Worm (Caenorhabditis elegans) whole organism, young adult: ENCODE results near the gene K01G5.10.

Experiments
- B0035.1 ChIP-seq: sonication (generic microtip); optimal IDR thresholded peaks from 2 replicates; lab custom pipeline; 2016; ENCODE audit warnings: missing genetic modification characterization, mild to moderate bottlenecking, missing compliant biosample characterization, missing genotype, missing genetic modification reagents
- B0336.3 ChIP-seq: fragments of 200-800 bp; sonication (Bioruptor generic); IDR thresholded peaks from 2 replicates; pipeline ENCODE4 v1.3.6; 2022; ENCODE audit warnings: missing genetic modification characterization, missing compliant biosample characterization
- C06A6.2 ChIP-seq: fragments of 200-800 bp; sonication (Bioruptor generic); conservative IDR thresholded peaks from 2 replicates; pipeline ENCODE4 v1.3.6; 2022; ENCODE audit warnings: missing genetic modification characterization, missing compliant biosample characterization
- C17E4.6 ChIP-seq: fragments of 200-800 bp; sonication (Bioruptor generic); IDR thresholded peaks from 2 replicates; pipeline ENCODE4 v1.3.6; 2022; ENCODE audit warnings: missing genetic modification reagents, missing genetic modification characterization, missing compliant biosample characterization
- D2030.7 ChIP-seq: fragments of 200-800 bp; sonication (Bioruptor generic); IDR thresholded peaks from 2 replicates; pipeline ENCODE4 v1.3.6; 2022; ENCODE audit warnings: missing genetic modification reagents, missing genetic modification characterization, missing compliant biosample characterization
- K11D2.4 ChIP-seq: fragments of 200-800 bp; sonication (Bioruptor generic); IDR thresholded peaks from 2 replicates; pipeline ENCODE4 v1.3.6; 2022; ENCODE audit warnings: missing genetic modification reagents, missing genetic modification characterization, missing compliant biosample characterization
- Y53G8AR.9 ChIP-seq: fragments of 200-800 bp; sonication (Bioruptor generic); conservative IDR thresholded peaks from 2 replicates; pipeline ENCODE4 v1.3.6; 2022; ENCODE audit warnings: missing genetic modification reagents, missing genetic modification characterization, missing compliant biosample characterization
- ZK185.1 ChIP-seq: sonication (generic microtip); optimal IDR thresholded peaks from 2 replicates; lab custom pipeline; 2016; ENCODE audit warnings: mild to moderate bottlenecking, missing genetic modification characterization, missing compliant biosample characterization; ENCODE audit not compliant: poor library complexity, severe bottlenecking
- akir-1 ChIP-seq: fragments of 200-800 bp; sonication (Bioruptor generic); optimal IDR thresholded peaks from 2 replicates; lab custom pipeline; 2018; ENCODE audit warnings: mild to moderate bottlenecking, missing genetic modification characterization, moderate library complexity, missing compliant biosample characterization
- attf-5 ChIP-seq: fragments of 200-800 bp; sonication (Bioruptor generic); optimal IDR thresholded peaks from 2 replicates; lab custom pipeline; 2018; ENCODE audit warnings: mild to moderate bottlenecking, missing genetic modification characterization, missing compliant biosample characterization
- attf-6 ChIP-seq: fragments of 200-800 bp; sonication (Bioruptor generic); IDR thresholded peaks from 2 replicates; pipeline ENCODE4 v1.3.6; 2022; ENCODE audit warnings: missing genetic modification reagents, missing genetic modification characterization, missing compliant biosample characterization
- bed-1 ChIP-seq: fragments of 200-800 bp; sonication (Bioruptor generic); IDR thresholded peaks from 2 replicates; pipeline ENCODE4 v1.3.6; 2022; ENCODE audit warnings: missing genetic modification reagents, missing genetic modification characterization, missing compliant biosample characterization
- ccch-3 ChIP-seq: fragments of 200-800 bp; sonication (Bioruptor generic); optimal IDR thresholded peaks from 2 replicates; lab custom pipeline; 2018; ENCODE audit warnings: mild to moderate bottlenecking, missing genetic modification characterization, missing compliant biosample characterization
- cebp-1 ChIP-seq, 2 experiments: fragments of 200-800 bp in 1 of 2; sonication (Bioruptor generic) in 1 of 2; sonication (generic microtip) in 1 of 2; IDR thresholded peaks in 1 of 2; optimal IDR thresholded peaks in 1 of 2; 2 replicates each; pipeline versions ENCODE4 v1.3.6 to Lab custom; 2017 to 2022; ENCODE audit warnings: missing compliant biosample characterization in 2 of 2, missing genetic modification characterization in 2 of 2, mild to moderate bottlenecking in 1 of 2, missing genetic modification reagents in 1 of 2, moderate library complexity in 1 of 2
- ceh-40 ChIP-seq: fragments of 200-800 bp; sonication (Bioruptor generic); IDR thresholded peaks from 2 replicates; pipeline ENCODE4 v1.3.6; 2022; ENCODE audit warnings: missing genetic modification characterization, missing compliant biosample characterization
- chd-7 ChIP-seq: sonication (generic microtip); optimal IDR thresholded peaks from 2 replicates; lab custom pipeline; 2016; ENCODE audit warnings: mild to moderate bottlenecking, missing genetic modification characterization, moderate library complexity, missing compliant biosample characterization
- die-1 ChIP-seq: sonication (generic microtip); optimal IDR thresholded peaks from 2 replicates; lab custom pipeline; 2016; ENCODE audit warnings: missing genotype, mild to moderate bottlenecking, missing genetic modification characterization, missing compliant biosample characterization
- dox-1 ChIP-seq: fragments of 200-800 bp; sonication (Bioruptor generic); IDR thresholded peaks from 2 replicates; pipeline ENCODE4 v1.3.6; 2022; ENCODE audit warnings: missing genetic modification reagents, missing genetic modification characterization, missing compliant biosample characterization
- efl-1 ChIP-seq: fragments of 150-350 bp; optimal IDR thresholded peaks from 2 replicates; lab custom pipeline; 2014; ENCODE audit warnings: missing biosample characterization, missing genetic modification reagents, missing genetic modification characterization
- egl-44 ChIP-seq: fragments of 200-800 bp; sonication (Bioruptor generic); IDR thresholded peaks from 2 replicates; pipeline ENCODE4 v1.3.6; 2022; ENCODE audit warnings: missing genetic modification reagents, missing genetic modification characterization, missing compliant biosample characterization
- egrh-3 ChIP-seq: fragments of 200-800 bp; sonication (Bioruptor generic); IDR thresholded peaks from 2 replicates; pipeline ENCODE4 v1.3.6; 2022; ENCODE audit warnings: missing genetic modification reagents, missing genetic modification characterization, missing compliant biosample characterization
- ets-4 ChIP-seq: fragments of 200-800 bp; sonication (Bioruptor generic); optimal IDR thresholded peaks from 2 replicates; lab custom pipeline; 2018; ENCODE audit warnings: mild to moderate bottlenecking, missing genetic modification characterization, missing compliant biosample characterization
- him-1 ChIP-seq: sonication (generic microtip); optimal IDR thresholded peaks from 2 replicates; lab custom pipeline; 2016; ENCODE audit warnings: missing genotype, missing genetic modification reagents, missing genetic modification characterization, missing compliant biosample characterization
- hmg-1.2 ChIP-seq: fragments of 200-800 bp; sonication (Bioruptor generic); IDR thresholded peaks from 2 replicates; pipeline ENCODE4 v1.3.6; 2022; ENCODE audit warnings: missing genetic modification reagents, missing genetic modification characterization, missing compliant biosample characterization
- lin-26 ChIP-seq: fragments of 200-800 bp; sonication (Bioruptor generic); IDR thresholded peaks from 2 replicates; pipeline ENCODE4 v1.3.6; 2022; ENCODE audit warnings: missing genetic modification reagents, missing genetic modification characterization, missing compliant biosample characterization
- lin-35 ChIP-seq, 3 experiments: fragments of 150-350 bp in 2 of 3; sonication (generic microtip) in 1 of 3; optimal IDR thresholded peaks; 2 replicates each; lab custom pipeline; 2014 to 2018; ENCODE audit warnings: missing biosample characterization in 3 of 3, missing genetic modification characterization in 3 of 3, missing genetic modification reagents in 3 of 3
- lin-40 ChIP-seq: sonication (generic microtip); optimal IDR thresholded peaks from 2 replicates; lab custom pipeline; 2016; ENCODE audit warnings: missing genetic modification characterization, mild to moderate bottlenecking, missing compliant biosample characterization, missing genotype, missing genetic modification reagents
- madf-3 ChIP-seq: fragments of 200-800 bp; sonication (Bioruptor generic); IDR thresholded peaks from 2 replicates; pipeline ENCODE4 v1.3.6; 2022; ENCODE audit warnings: missing genetic modification reagents, missing genetic modification characterization, missing compliant biosample characterization
- madf-6 ChIP-seq: fragments of 200-800 bp; sonication (Bioruptor generic); IDR thresholded peaks from 2 replicates; pipeline ENCODE4 v1.3.6; 2022; ENCODE audit warnings: missing genetic modification reagents, missing genetic modification characterization, missing compliant biosample characterization
- mcd-1 ChIP-seq: fragments of 200-800 bp; sonication (Bioruptor generic); IDR thresholded peaks from 2 replicates; pipeline ENCODE4 v1.3.6; 2022; ENCODE audit warnings: missing genetic modification reagents, missing genetic modification characterization, missing compliant biosample characterization
- nfyb-1 ChIP-seq: fragments of 200-800 bp; sonication (Bioruptor generic); IDR thresholded peaks from 2 replicates; pipeline ENCODE4 v1.3.6; 2022; ENCODE audit warnings: missing genetic modification reagents, missing genetic modification characterization, missing compliant biosample characterization
- nhr-80 ChIP-seq: sonication (generic microtip); optimal IDR thresholded peaks from 2 replicates; lab custom pipeline; 2016; ENCODE audit warnings: missing genetic modification characterization, missing compliant biosample characterization
- pbrm-1 ChIP-seq: fragments of 200-800 bp; sonication (Bioruptor generic); IDR thresholded peaks from 2 replicates; pipeline ENCODE4 v1.3.6; 2022; ENCODE audit warnings: missing genetic modification reagents, missing genetic modification characterization, missing compliant biosample characterization
- rpc-1 ChIP-seq, 2 experiments: fragments of 150-350 bp in 1 of 2; sonication (generic microtip) in 1 of 2; optimal IDR thresholded peaks; 2 replicates each; lab custom pipeline; 2014 to 2018; ENCODE audit warnings: missing biosample characterization in 1 of 2, missing genetic modification characterization in 1 of 2, missing genetic modification reagents in 1 of 2, missing genotype in 1 of 2
- sdz-38 ChIP-seq: sonication (generic microtip); optimal IDR thresholded peaks from 2 replicates; lab custom pipeline; 2016; ENCODE audit warnings: missing genotype, missing genetic modification characterization, missing compliant biosample characterization
- snpc-1.3 ChIP-seq: sonication (generic microtip); optimal IDR thresholded peaks from 2 replicates; lab custom pipeline; 2017; ENCODE audit warnings: missing genetic modification characterization, mild to moderate bottlenecking, missing compliant biosample characterization, antibody characterized with exemption, moderate library complexity, missing genotype, missing genetic modification reagents; ENCODE audit not compliant: insufficient read depth
- snpc-4 ChIP-seq, 5 experiments: fragments of 150-350 bp in 1 of 5; sonication (generic microtip) in 4 of 5; optimal IDR thresholded peaks; 2 replicates each; lab custom pipeline; 2014 to 2018; ENCODE audit warnings: missing genetic modification characterization in 5 of 5, missing biosample characterization in 3 of 5, antibody characterized with exemption in 2 of 5, mild to moderate bottlenecking in 2 of 5, missing compliant biosample characterization in 2 of 5, missing genotype in 2 of 5, moderate library complexity in 2 of 5, missing genetic modification reagents in 1 of 5
- somi-1 ChIP-seq: fragments of 200-800 bp; sonication (Bioruptor generic); optimal IDR thresholded peaks from 2 replicates; lab custom pipeline; 2018; ENCODE audit warnings: mild to moderate bottlenecking, missing genetic modification characterization, missing compliant biosample characterization
- tbx-9 ChIP-seq: sonication (generic microtip); optimal IDR thresholded peaks from 2 replicates; lab custom pipeline; 2016; ENCODE audit warnings: borderline replicate concordance, missing genetic modification characterization, inconsistent platforms, missing compliant biosample characterization
- zfh-2 ChIP-seq: fragments of 200-800 bp; sonication (Bioruptor generic); conservative IDR thresholded peaks from 2 replicates; pipeline ENCODE4 v1.3.6; 2022; ENCODE audit warnings: missing genetic modification reagents, missing genetic modification characterization, missing compliant biosample characterization
- ztf-18 ChIP-seq: sonication (generic microtip); optimal IDR thresholded peaks from 2 replicates; lab custom pipeline; 2016; ENCODE audit warnings: missing genotype, mild to moderate bottlenecking, missing genetic modification characterization, missing compliant biosample characterization

The K01G5.10 gene

DNA sequence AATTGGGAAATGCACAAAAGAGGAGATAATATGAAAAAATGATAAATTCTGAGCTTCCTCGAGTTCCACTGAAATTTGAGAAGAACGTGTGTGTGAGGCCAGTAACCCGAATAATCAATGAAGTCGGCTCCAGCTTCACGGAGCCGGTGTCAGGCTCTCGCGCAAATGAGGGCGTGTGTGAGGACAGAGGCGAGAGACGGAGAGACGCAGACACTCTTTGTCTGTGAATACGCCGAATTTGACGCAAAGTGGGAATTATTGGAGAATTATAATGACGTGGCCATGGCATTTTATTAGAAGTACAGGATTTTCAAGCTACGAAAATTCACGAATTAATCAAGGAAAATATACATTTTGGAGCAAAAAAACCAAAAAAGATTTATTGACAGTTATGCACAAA, 18.4 kb downstream of the K01G5.10 start (continued):
- TF ChIP-seq dox-1 (GFP tag; lab: Robert Waterston, UW) (peak; percentile 51; the same call in 1 of the 2 replicates), sdz-38 (tag; lab: Kevin White, UChicago) (no peak), chd-7 (tag; lab: Kevin White, UChicago) (peak; percentile 27), efl-1 (no peak), madf-6 (GFP tag; lab: Robert Waterston, UW) (peak; percentile 37), nfyb-1 (peak; percentile 39; the same call in 1 of the 2 replicates), B0035.1 (no peak), nhr-80 (peak; percentile 45), madf-3 (no peak), Y53G8AR.9 (GFP tag; lab: Robert Waterston, UW) (0 out of 2 replicates have a peak, but pooled peaks have one; percentile 20), snpc-4 (GFP tag; optimal IDR thresholded peaks at IDR 0.05; lab: Kevin White, UChicago) (no peak), snpc-4 (tag; optimal IDR thresholded peaks at IDR 0.05; lab: Kevin White, UChicago) (peak in 1 of 4 experiments; percentile 14), cebp-1 (GFP tag; IDR thresholded peaks at IDR 0.05; lab: Robert Waterston, UW) (no peak), cebp-1 (tag; optimal IDR thresholded peaks at IDR 0.05; lab: Kevin White, UChicago) (peak; percentile 48), ztf-18 (peak; percentile 27), hmg-1.2 (GFP tag; lab: Robert Waterston, UW) (peak; percentile 42; the same call in 1 of the 2 replicates), egrh-3 (GFP tag; lab: Robert Waterston, UW) (no peak), ets-4 (no peak), zfh-2 (GFP tag; lab: Robert Waterston, UW) (peak; percentile 61), attf-6 (GFP tag; lab: Robert Waterston, UW) (no peak), him-1 (tag; lab: Kevin White, UChicago) (no peak), lin-40 (tag; lab: Kevin White, UChicago) (peak; percentile 37), ZK185.1 (tag; lab: Kevin White, UChicago) (peak; percentile 35), lin-35 (GFP tag; optimal IDR thresholded peaks at IDR 0.05; lab: Kevin White, UChicago) (peak in 1 of 3 experiments; percentile 34), mcd-1 (GFP tag; lab: Robert Waterston, UW) (peak; percentile 62)

DNA sequence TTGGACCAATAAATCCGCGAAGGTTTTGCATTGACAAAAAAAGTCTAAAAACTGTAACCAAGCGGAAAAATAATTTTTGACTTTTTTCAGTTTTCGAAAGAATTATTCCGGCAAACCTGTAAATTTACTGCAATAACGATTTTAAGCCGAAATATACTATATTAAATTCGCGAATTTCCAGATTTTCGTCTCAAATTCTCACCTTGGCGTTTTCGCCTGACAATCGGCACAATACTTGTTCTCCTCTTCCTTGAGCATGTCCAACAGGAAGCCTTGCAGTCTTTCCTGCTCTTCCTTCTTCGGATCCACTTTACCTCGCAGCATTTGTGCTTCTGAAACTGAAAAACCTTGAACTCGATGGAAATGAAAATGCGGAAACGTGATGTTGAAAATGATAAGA, 18.9 kb downstream of the K01G5.10 start, which contains the start of gene smap-1:
Gene smap-1, minus strand, starts transcription at position 338 of the 400 bp plus-strand sequence.
- TF ChIP-seq D2030.7 (GFP tag; lab: Robert Waterston, UW) (no peak), ccch-3 (GFP tag; lab: Kevin White, UChicago) (no peak), Y53G8AR.9 (GFP tag; lab: Robert Waterston, UW) (no peak), rpc-1 (optimal IDR thresholded peaks at IDR 0.05; lab: Kevin White, UChicago) (no peak), rpc-1 (tag; optimal IDR thresholded peaks at IDR 0.05; lab: Kevin White, UChicago) (no peak), K11D2.4 (no peak)

DNA sequence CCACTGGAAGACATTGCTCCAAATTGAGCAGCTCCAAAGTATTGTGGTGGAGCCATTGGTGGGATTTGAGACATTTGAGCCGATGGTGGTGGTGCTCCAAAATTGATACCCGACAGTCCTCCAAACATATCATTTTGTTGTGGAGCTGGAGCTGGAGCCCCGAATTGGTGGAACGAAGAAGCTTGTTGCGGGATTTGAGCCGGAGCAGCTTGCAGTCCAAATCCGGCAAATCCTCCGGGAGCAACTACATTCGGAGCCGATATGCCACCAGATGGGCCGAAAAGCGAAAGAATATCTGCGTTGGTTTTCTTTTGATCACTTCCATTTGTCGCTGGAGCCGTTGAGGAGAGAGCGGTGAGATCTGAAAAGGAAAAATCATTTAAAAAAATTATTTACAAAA, 20.2 kb downstream of the K01G5.10 start:
- TF ChIP-seq zfh-2 (GFP tag; lab: Robert Waterston, UW) (peak; percentile 30; the same call in 1 of the 2 replicates), ceh-40 (GFP tag; lab: Robert Waterston, UW) (no peak), B0336.3 (GFP tag; lab: Robert Waterston, UW) (no peak), chd-7 (tag; lab: Kevin White, UChicago) (peak; percentile 4), lin-26 (peak; percentile 54; the same call in 1 of the 2 replicates), egl-44 (GFP tag; lab: Robert Waterston, UW) (no peak)

DNA sequence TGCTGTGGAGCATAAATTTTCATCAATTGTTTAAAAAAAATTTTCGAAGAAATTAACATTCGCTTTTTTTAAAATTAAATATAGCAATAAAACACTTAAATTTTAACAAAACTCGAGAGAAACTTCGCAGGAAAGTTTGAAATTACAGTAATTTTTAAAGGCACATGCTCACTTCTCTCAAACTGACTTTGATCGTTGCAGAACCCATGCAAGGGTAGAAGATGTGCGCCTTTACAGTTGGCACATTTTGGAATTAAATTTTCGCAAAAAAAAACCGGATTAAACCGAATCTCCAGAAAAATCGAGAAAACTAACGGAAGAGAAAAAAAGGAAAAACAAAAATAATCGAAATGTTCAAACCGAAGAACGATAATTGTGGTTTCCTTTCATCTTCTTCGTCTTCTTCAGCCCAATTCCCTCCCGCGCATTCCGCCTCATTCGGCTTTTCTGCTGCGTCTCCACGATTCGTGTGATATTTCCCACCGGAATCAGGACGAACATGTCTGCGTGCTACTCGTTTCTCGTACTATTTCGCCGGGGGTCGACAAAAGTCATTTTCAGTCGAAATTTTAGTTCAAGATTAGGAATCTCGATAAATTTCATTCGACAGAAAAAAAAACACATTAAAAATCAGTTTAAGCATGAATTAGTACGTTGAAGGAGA, 21.9 kb downstream of the K01G5.10 start:
- TF ChIP-seq tbx-9 (tag; lab: Kevin White, UChicago) (no peak), ets-4 (no peak), him-1 (tag; lab: Kevin White, UChicago) (peak; percentile 37), madf-3 (no peak), C06A6.2 (no peak), snpc-1.3 (tag; lab: Kevin White, UChicago) (no peak), pbrm-1 (GFP tag; lab: Robert Waterston, UW) (no peak), efl-1 (no peak), C17E4.6 (GFP tag; lab: Robert Waterston, UW) (no peak), somi-1 (GFP tag; lab: Kevin White, UChicago) (no peak), akir-1 (no peak), die-1 (tag; lab: Kevin White, UChicago) (no peak), attf-5 (GFP tag; lab: Kevin White, UChicago) (no peak), bed-1 (GFP tag; lab: Robert Waterston, UW) (no peak)
